Worm (Caenorhabditis elegans) whole organism, L3 larva: Measurements from ENCODE around the gene acp-1.

Experiments
- ZK546.5 ChIP-seq: sonication (generic microtip); optimal IDR thresholded peaks from 2 replicates; lab custom pipeline; 2017; ENCODE audit warnings: missing biosample characterization, missing genetic modification characterization
- aly-2 ChIP-seq: fragments of 150-350 bp; optimal IDR thresholded peaks from 2 replicates; lab custom pipeline; 2014; ENCODE audit warnings: missing biosample characterization, missing genetic modification characterization
- ama-1 ChIP-seq: fragments of 150-350 bp; optimal IDR thresholded peaks from 2 replicates; lab custom pipeline; 2018
- ceh-16 ChIP-seq: sonication (generic microtip); optimal IDR thresholded peaks from 2 replicates; lab custom pipeline; 2017; ENCODE audit warnings: missing biosample characterization, missing genetic modification characterization
- ceh-9 ChIP-seq: sonication (generic microtip); optimal IDR thresholded peaks from 2 replicates; lab custom pipeline; 2018; ENCODE audit warnings: missing biosample characterization, missing genetic modification characterization
- daf-12 ChIP-seq: fragments of 150-350 bp; optimal IDR thresholded peaks from 2 replicates; lab custom pipeline; 2014; ENCODE audit warnings: missing biosample characterization, missing genetic modification reagents, missing genetic modification characterization
- egl-27 ChIP-seq: sonication (generic microtip); optimal IDR thresholded peaks from 4 replicates; lab custom pipeline; 2017; ENCODE audit warnings: missing biosample characterization, missing genetic modification reagents, missing genetic modification characterization
- egl-5 ChIP-seq: fragments of 150-350 bp; optimal IDR thresholded peaks from 2 replicates; lab custom pipeline; 2017; ENCODE audit warnings: missing biosample characterization, missing genetic modification reagents, missing genetic modification characterization, inconsistent platforms
- elt-2 ChIP-seq: sonication (generic microtip); optimal IDR thresholded peaks from 2 replicates; lab custom pipeline; 2016; ENCODE audit warnings: missing genetic modification reagents, mild to moderate bottlenecking, missing genetic modification characterization, missing compliant biosample characterization
- elt-3 ChIP-seq, 3 experiments: fragments of 150-350 bp in 1 of 3; sonication (generic microtip) in 2 of 3; optimal IDR thresholded peaks; 2 replicates in 2 of 3; 4 replicates in 1 of 3; lab custom pipeline; 2014 to 2017; ENCODE audit warnings: missing biosample characterization in 3 of 3, missing genetic modification characterization in 3 of 3
- fkh-10 ChIP-seq: sonication (generic microtip); optimal IDR thresholded peaks from 2 replicates; lab custom pipeline; 2017; ENCODE audit warnings: missing biosample characterization, missing genetic modification reagents, missing genetic modification characterization
- fkh-2 ChIP-seq: fragments of 150-350 bp; optimal IDR thresholded peaks from 2 replicates; lab custom pipeline; 2014; ENCODE audit warnings: missing biosample characterization, missing genetic modification reagents, missing genetic modification characterization
- hmg-11 ChIP-seq: sonication (generic microtip); optimal IDR thresholded peaks from 2 replicates; lab custom pipeline; 2016; ENCODE audit warnings: missing genetic modification characterization, missing compliant biosample characterization
- jun-1 ChIP-seq: fragments of 150-350 bp; optimal IDR thresholded peaks from 2 replicates; lab custom pipeline; 2014; ENCODE audit warnings: missing biosample characterization, missing genetic modification reagents, missing genetic modification characterization
- lsy-12 ChIP-seq: sonication (generic microtip); optimal IDR thresholded peaks from 2 replicates; lab custom pipeline; 2016; ENCODE audit warnings: mild to moderate bottlenecking, missing genetic modification characterization, missing compliant biosample characterization
- mdl-1 ChIP-seq: fragments of 150-350 bp; optimal IDR thresholded peaks from 2 replicates; lab custom pipeline; 2014; ENCODE audit warnings: missing biosample characterization, missing genetic modification characterization
- nfya-1 ChIP-seq: sonication (generic microtip); optimal IDR thresholded peaks from 2 replicates; lab custom pipeline; 2017; ENCODE audit warnings: missing genetic modification characterization, mild to moderate bottlenecking, missing compliant biosample characterization, antibody characterized with exemption, moderate library complexity; ENCODE audit not compliant: insufficient read depth
- nhr-12 ChIP-seq: fragments of 150-350 bp; optimal IDR thresholded peaks from 2 replicates; lab custom pipeline; 2014; ENCODE audit warnings: missing biosample characterization, missing genetic modification characterization
- nhr-23 ChIP-seq: fragments of 150-350 bp; optimal IDR thresholded peaks from 2 replicates; lab custom pipeline; 2014; ENCODE audit warnings: missing biosample characterization, missing genetic modification reagents, missing genetic modification characterization
- nhr-25 ChIP-seq: sonication (generic microtip); optimal IDR thresholded peaks from 2 replicates; lab custom pipeline; 2017; ENCODE audit warnings: missing biosample characterization, missing genetic modification characterization
- nhr-28 ChIP-seq: fragments of 150-350 bp; optimal IDR thresholded peaks from 2 replicates; lab custom pipeline; 2014; ENCODE audit warnings: missing biosample characterization, missing genetic modification characterization
- nhr-43 ChIP-seq: sonication (generic microtip); optimal IDR thresholded peaks from 2 replicates; lab custom pipeline; 2016; ENCODE audit warnings: mild to moderate bottlenecking, missing genetic modification characterization, missing compliant biosample characterization; ENCODE audit not compliant: poor library complexity, severe bottlenecking
- nhr-67 ChIP-seq: fragments of 150-350 bp; optimal IDR thresholded peaks from 2 replicates; lab custom pipeline; 2014; ENCODE audit warnings: missing biosample characterization, missing genetic modification characterization
- nhr-76 ChIP-seq: fragments of 150-350 bp; sonication (generic microtip); optimal IDR thresholded peaks from 5 replicates; lab custom pipeline; 2014; ENCODE audit warnings: missing biosample characterization, missing genetic modification characterization
- nhr-77 ChIP-seq: fragments of 150-350 bp; optimal IDR thresholded peaks from 2 replicates; lab custom pipeline; 2014; ENCODE audit warnings: missing biosample characterization, missing genetic modification characterization
- pha-4 ChIP-seq: fragments of 150-350 bp; optimal IDR thresholded peaks from 2 replicates; lab custom pipeline; 2014; ENCODE audit warnings: missing biosample characterization, missing genetic modification reagents, missing genetic modification characterization
- pqm-1 ChIP-seq: fragments of 150-350 bp; optimal IDR thresholded peaks from 2 replicates; lab custom pipeline; 2017; ENCODE audit warnings: missing biosample characterization, missing genetic modification characterization, inconsistent platforms
- snpc-4 ChIP-seq: fragments of 150-350 bp; optimal IDR thresholded peaks from 2 replicates; lab custom pipeline; 2014; ENCODE audit warnings: missing biosample characterization, missing genetic modification characterization
- tbx-2 ChIP-seq: sonication (generic microtip); optimal IDR thresholded peaks from 2 replicates; lab custom pipeline; 2016; ENCODE audit warnings: mild to moderate bottlenecking, missing genetic modification characterization, missing compliant biosample characterization
- unc-39 ChIP-seq: sonication (generic microtip); optimal IDR thresholded peaks from 4 replicates; lab custom pipeline; 2017; ENCODE audit warnings: missing biosample characterization, missing genetic modification characterization
- zag-1 ChIP-seq: fragments of 150-350 bp; optimal IDR thresholded peaks from 2 replicates; lab custom pipeline; 2014; ENCODE audit warnings: missing biosample characterization, missing genetic modification characterization
- ztf-11 ChIP-seq: fragments of 150-350 bp; optimal IDR thresholded peaks from 2 replicates; lab custom pipeline; 2014; ENCODE audit warnings: missing biosample characterization, missing genetic modification characterization
- ztf-4 ChIP-seq: fragments of 150-350 bp; optimal IDR thresholded peaks from 2 replicates; lab custom pipeline; 2014; ENCODE audit warnings: missing biosample characterization, missing genetic modification characterization

The acp-1 gene

DNA sequence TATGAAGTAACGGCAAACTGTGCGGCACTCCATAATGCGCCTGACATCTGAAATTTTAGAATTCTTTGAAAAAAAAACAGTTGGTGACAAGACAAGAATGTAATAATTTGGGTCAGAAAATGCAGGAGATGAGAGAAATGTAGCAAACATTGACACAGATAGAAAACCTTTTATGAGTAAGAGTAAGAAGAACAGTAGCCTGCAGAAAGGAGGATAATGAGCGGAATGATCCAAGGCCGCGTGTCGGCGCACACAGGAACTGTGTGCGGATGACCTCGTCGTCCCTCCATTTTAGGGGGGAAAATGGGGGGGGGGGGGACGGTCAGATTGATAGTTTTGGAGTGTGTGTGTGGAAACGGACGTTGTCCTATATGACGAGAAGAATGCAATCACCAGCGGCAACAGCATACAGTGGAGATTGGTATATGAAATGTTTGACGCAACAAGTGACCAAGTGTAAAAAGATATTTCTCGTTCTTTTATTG, 29.4 kb upstream of the acp-1 start, which contains the start of gene dhs-27:
dhs-27 (minus strand) TSS at position 51 of the 485 bp plus-strand sequence.
- TF ChIP-seq nhr-43 (tag; lab: Kevin White, UChicago) (no peak), daf-12 (tag; lab: Kevin White, UChicago) (no peak), nhr-25 (tag; lab: Kevin White, UChicago) (peak; percentile 59), nhr-23 (peak; percentile 60)

DNA sequence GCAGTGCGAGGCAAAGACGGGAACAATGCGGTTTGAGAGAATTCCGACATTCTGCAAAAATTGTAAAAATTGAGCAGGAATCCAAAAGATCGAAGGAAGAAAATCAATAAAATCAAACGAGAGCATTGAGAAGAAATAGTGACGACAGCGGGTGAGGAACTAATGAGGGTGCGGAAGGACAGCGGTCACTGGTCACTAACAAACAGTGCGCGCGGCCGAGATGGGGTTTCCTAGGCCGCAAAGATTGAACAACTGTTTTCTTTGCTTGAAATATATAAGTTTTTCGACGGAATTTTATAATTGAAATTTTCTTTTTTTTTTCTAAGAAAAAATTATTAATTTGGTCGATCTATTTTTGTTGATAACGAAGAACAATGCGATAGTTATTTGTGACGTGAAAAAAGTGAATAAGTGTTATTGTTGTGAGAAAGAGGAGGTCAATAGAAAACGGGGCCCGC, 26.3 kb upstream of the acp-1 start, which contains the start of gene unc-78:
unc-78 (minus strand) TSS at position 51 of the 458 bp plus-strand sequence.
- TF ChIP-seq hmg-11 (no peak), nfya-1 (tag; lab: Kevin White, UChicago) (no peak), elt-2 (tag; lab: Kevin White, UChicago) (peak; percentile 0), nhr-43 (tag; lab: Kevin White, UChicago) (no peak), fkh-10 (GFP tag; lab: Kevin White, UChicago) (no peak), pqm-1 (peak; percentile 31), mdl-1 (tag; lab: Kevin White, UChicago) (no peak), snpc-4 (tag; lab: Kevin White, UChicago) (no peak), lsy-12 (no peak), ceh-9 (no peak), jun-1 (tag; lab: Kevin White, UChicago) (no peak), ztf-4 (no peak), pha-4 (tag; lab: Kevin White, UChicago) (peak; percentile 16), ama-1 (lab: Kevin White, UChicago) (no peak), elt-3 (tag; optimal IDR thresholded peaks at IDR 0.05; lab: Kevin White, UChicago) (no peak), nhr-76 (tag; lab: Kevin White, UChicago) (no peak), unc-39 (tag; lab: Kevin White, UChicago) (no peak), egl-5 (no peak)
- TF ChIP-seq, all 47 proteins: peak for 3

DNA sequence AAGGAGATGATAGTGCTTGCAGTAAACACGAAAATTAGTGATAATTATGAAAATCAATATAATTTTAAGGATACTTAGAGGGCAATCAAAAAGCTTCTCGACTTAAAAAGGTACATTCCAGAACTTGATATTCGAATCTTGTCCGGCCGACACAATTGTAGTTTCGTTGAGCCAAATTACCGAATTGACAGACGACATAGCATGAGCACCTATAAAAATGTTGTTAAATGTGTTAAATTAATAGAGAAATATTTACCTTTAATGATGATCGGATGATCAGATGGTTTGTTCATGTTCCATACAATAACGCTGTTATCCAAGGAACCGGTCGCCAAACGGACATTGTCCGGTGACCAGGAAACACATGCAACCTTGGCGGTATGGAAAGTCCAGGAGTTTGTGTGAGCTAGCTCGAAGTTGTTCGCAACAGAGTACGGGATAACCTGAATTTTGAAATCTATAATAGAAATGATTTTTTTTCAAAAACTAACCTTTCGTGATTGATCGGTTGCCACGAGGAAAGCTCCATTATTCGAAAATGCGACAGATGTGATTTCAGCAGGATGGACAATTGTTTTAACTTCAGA, 23.5 kb upstream of the acp-1 start:
- TF ChIP-seq nhr-77 (no peak), ceh-9 (no peak), ceh-16 (no peak), nhr-28 (no peak), fkh-10 (GFP tag; lab: Kevin White, UChicago) (no peak), pha-4 (tag; lab: Kevin White, UChicago) (no peak), tbx-2 (no peak), nhr-67 (no peak), elt-2 (tag; lab: Kevin White, UChicago) (no peak), ztf-11 (tag; lab: Kevin White, UChicago) (no peak)

DNA sequence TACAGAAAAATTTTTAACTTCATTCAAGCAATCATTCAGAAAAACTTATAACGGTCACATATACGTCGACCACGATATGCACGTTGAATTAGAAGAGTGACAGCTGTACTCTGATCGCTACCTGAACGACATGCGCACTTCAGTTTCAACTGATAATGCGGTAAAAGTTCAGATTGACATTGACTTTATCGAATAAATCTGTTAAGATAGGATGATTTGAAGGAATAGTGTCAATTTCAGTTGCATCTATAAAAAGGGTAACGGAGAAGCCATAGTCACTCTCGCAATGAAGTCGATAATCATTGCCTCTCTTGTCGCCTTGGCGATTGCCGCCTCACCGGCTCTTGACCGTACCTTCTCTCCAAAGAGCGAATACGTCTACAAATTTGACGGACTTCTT, 17.9 kb upstream of the acp-1 start, which contains the start of gene vit-5:
vit-5 (plus strand) TSS at position 277 of the 400 bp plus-strand sequence.
- TF ChIP-seq nhr-76 (tag; lab: Kevin White, UChicago): no peak
- no peak for TF ChIP-seq fkh-2 (tag; lab: Kevin White, UChicago)
- no peak for TF ChIP-seq egl-27 (tag; lab: Kevin White, UChicago)
- no peak for TF ChIP-seq nhr-12 (tag; lab: Kevin White, UChicago)

DNA sequence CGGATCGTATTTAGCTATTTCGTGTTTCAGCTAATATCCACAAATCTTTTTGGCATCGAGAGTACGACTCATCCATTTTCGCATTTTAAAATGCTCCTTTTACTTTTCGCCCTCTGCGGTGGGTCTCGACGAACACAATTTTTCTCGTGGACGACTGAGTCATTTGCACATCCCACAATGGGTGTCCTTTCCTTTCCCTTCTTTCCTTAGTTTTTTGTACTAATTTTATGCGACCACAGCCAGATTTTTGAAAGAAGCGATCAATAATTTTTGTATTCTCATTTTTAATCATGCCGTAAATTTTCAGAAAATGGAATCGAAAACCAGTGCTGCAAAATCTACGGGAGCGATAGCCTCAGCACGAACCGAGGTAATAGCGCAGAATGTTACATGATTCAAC, 16.4 kb upstream of the acp-1 start, which contains the start of gene C04F6.9:
C04F6.9 (plus strand) TSS at position 301 of the 400 bp plus-strand sequence.
- TF ChIP-seq ztf-4 (no peak), nfya-1 (tag; lab: Kevin White, UChicago) (no peak), ZK546.5 (tag; lab: Kevin White, UChicago) (no peak), egl-5 (no peak), nhr-28 (no peak)
- TF ChIP-seq, all 47 proteins: peak for 0

DNA sequence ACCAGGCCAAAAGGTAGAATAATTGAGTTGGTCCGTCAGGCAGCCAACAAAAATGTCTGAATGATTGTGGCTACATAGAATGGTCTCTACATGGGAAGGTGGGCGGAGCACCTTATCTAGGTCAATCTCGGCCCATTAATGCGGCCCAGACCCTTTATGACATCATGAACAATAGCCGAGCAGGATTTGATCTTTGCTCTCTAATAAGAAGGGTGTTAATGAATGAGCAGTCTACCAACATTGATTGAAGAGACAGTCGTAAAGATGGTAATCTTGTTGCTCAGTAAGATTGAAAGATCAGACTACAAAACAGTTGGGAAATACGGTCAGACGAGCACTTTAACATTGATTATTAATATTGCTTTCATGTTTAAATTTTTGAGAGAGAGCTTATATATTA, 15.1 kb upstream of the acp-1 start:
- TF ChIP-seq zag-1 (tag; lab: Kevin White, UChicago): no peak
- TF ChIP-seq fkh-10 (GFP tag; lab: Kevin White, UChicago): no peak
- TF ChIP-seq ztf-4: no peak
- TF ChIP-seq aly-2: no peak
